Worm (Caenorhabditis elegans): ENCODE results near the gene Y97E10AR.2.

DNA sequence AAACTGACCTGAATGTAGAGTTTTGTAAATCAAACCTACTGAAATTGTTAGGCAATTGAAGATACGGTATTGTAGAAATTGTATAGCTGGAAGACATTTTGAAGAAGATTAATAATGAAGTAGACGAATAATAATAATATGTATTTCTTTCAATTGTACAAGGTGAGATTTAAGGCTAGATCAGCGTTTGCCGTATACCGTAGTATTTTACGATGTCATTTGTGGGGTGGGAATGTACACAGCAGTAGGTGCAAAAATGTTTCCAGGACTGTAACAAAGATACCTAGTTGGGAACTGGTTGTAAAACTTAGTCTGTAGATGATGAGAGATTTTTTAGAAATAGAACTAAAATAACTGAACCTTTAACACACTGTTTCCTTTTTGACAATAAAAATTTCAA lies 1.4 kb upstream of the Y97E10AR.2 start, which contains the start of gene ceh-76:
- TF ChIP-seq ama-1 (optimal IDR thresholded peaks at IDR 0.05) (no peak), ama-1 (GFP tag; optimal IDR thresholded peaks at IDR 0.05) (no peak), hmg-20 (GFP tag; IDR thresholded peaks at IDR 0.05) (no peak), tlf-1 (GFP tag; optimal IDR thresholded peaks at IDR 0.05) (no peak), hlh-26 (GFP tag; conservative IDR thresholded peaks at IDR 0.05) (no peak), nhr-90 (tag; optimal IDR thresholded peaks at IDR 0.05) (no peak), efl-1 (GFP tag; optimal IDR thresholded peaks at IDR 0.05) (no peak), ceh-27 (GFP tag; optimal IDR thresholded peaks at IDR 0.05) (no peak), zim-3 (tag; optimal IDR thresholded peaks at IDR 0.05) (no peak), mcd-1 (GFP tag; IDR thresholded peaks at IDR 0.05) (no peak)
